Worm (Caenorhabditis elegans) whole organism, young adult: ENCODE measurements around the gene srj-5.
A peak's percentile ranks its signal among the peaks of the same experiment; 100 is the strongest.

Experiments
- B0019.2 ChIP-seq: fragments of 200-800 bp; sonication (Bioruptor generic); conservative IDR thresholded peaks from 2 replicates; pipeline ENCODE4 v1.3.6; 2022; ENCODE audit warnings: missing genetic modification reagents, missing genetic modification characterization, missing compliant biosample characterization
- B0035.1 ChIP-seq: sonication (generic microtip); optimal IDR thresholded peaks from 2 replicates; lab custom pipeline; 2016; ENCODE audit warnings: missing genetic modification characterization, mild to moderate bottlenecking, missing compliant biosample characterization, missing genotype, missing genetic modification reagents
- C17E4.6 ChIP-seq: fragments of 200-800 bp; sonication (Bioruptor generic); IDR thresholded peaks from 2 replicates; pipeline ENCODE4 v1.3.6; 2022; ENCODE audit warnings: missing genetic modification reagents, missing genetic modification characterization, missing compliant biosample characterization
- F52B5.7 ChIP-seq: sonication (generic microtip); optimal IDR thresholded peaks from 2 replicates; lab custom pipeline; 2016; ENCODE audit warnings: mild to moderate bottlenecking, missing genetic modification characterization, missing compliant biosample characterization
- Y56A3A.18 ChIP-seq: fragments of 200-800 bp; sonication (Bioruptor generic); IDR thresholded peaks from 2 replicates; pipeline ENCODE4 v1.3.6; 2022; ENCODE audit warnings: missing genetic modification reagents, missing genetic modification characterization, missing compliant biosample characterization
- akir-1 ChIP-seq: fragments of 200-800 bp; sonication (Bioruptor generic); optimal IDR thresholded peaks from 2 replicates; lab custom pipeline; 2018; ENCODE audit warnings: mild to moderate bottlenecking, missing genetic modification characterization, moderate library complexity, missing compliant biosample characterization
- aptf-2 ChIP-seq: fragments of 200-800 bp; sonication (Bioruptor generic); conservative IDR thresholded peaks from 2 replicates; pipeline ENCODE4 v1.3.6; 2022; ENCODE audit warnings: missing genetic modification reagents, missing genetic modification characterization, missing compliant biosample characterization
- attf-5 ChIP-seq: fragments of 200-800 bp; sonication (Bioruptor generic); optimal IDR thresholded peaks from 2 replicates; lab custom pipeline; 2018; ENCODE audit warnings: mild to moderate bottlenecking, missing genetic modification characterization, missing compliant biosample characterization
- ccch-3 ChIP-seq: fragments of 200-800 bp; sonication (Bioruptor generic); optimal IDR thresholded peaks from 2 replicates; lab custom pipeline; 2018; ENCODE audit warnings: mild to moderate bottlenecking, missing genetic modification characterization, missing compliant biosample characterization
- ceh-58 ChIP-seq: fragments of 200-800 bp; sonication (Bioruptor generic); IDR thresholded peaks from 2 replicates; pipeline ENCODE4 v1.3.6; 2022; ENCODE audit warnings: missing genetic modification characterization, missing compliant biosample characterization
- ceh-91 ChIP-seq: fragments of 200-800 bp; sonication (Bioruptor generic); IDR thresholded peaks from 2 replicates; pipeline ENCODE4 v1.3.6; 2022; ENCODE audit warnings: missing genetic modification reagents, missing genetic modification characterization, missing compliant biosample characterization
- egl-44 ChIP-seq: fragments of 200-800 bp; sonication (Bioruptor generic); IDR thresholded peaks from 2 replicates; pipeline ENCODE4 v1.3.6; 2022; ENCODE audit warnings: missing genetic modification reagents, missing genetic modification characterization, missing compliant biosample characterization
- gei-17 ChIP-seq: fragments of 200-800 bp; sonication (Bioruptor generic); optimal IDR thresholded peaks from 2 replicates; lab custom pipeline; 2018; ENCODE audit warnings: mild to moderate bottlenecking, missing genetic modification characterization, missing compliant biosample characterization
- him-1 ChIP-seq: sonication (generic microtip); optimal IDR thresholded peaks from 2 replicates; lab custom pipeline; 2016; ENCODE audit warnings: missing genotype, missing genetic modification reagents, missing genetic modification characterization, missing compliant biosample characterization
- hlh-12 ChIP-seq: sonication (generic microtip); optimal IDR thresholded peaks from 2 replicates; lab custom pipeline; 2016; ENCODE audit warnings: missing genetic modification characterization, missing compliant biosample characterization
- lag-1 ChIP-seq: fragments of 200-800 bp; sonication (Bioruptor generic); IDR thresholded peaks from 2 replicates; pipeline ENCODE4 v1.3.6; 2022; ENCODE audit warnings: missing genetic modification reagents, missing genetic modification characterization, missing compliant biosample characterization
- lin-40 ChIP-seq: sonication (generic microtip); optimal IDR thresholded peaks from 2 replicates; lab custom pipeline; 2016; ENCODE audit warnings: missing genetic modification characterization, mild to moderate bottlenecking, missing compliant biosample characterization, missing genotype, missing genetic modification reagents
- madf-3 ChIP-seq: fragments of 200-800 bp; sonication (Bioruptor generic); IDR thresholded peaks from 2 replicates; pipeline ENCODE4 v1.3.6; 2022; ENCODE audit warnings: missing genetic modification reagents, missing genetic modification characterization, missing compliant biosample characterization
- madf-6 ChIP-seq: fragments of 200-800 bp; sonication (Bioruptor generic); IDR thresholded peaks from 2 replicates; pipeline ENCODE4 v1.3.6; 2022; ENCODE audit warnings: missing genetic modification reagents, missing genetic modification characterization, missing compliant biosample characterization
- mcd-1 ChIP-seq: fragments of 200-800 bp; sonication (Bioruptor generic); IDR thresholded peaks from 2 replicates; pipeline ENCODE4 v1.3.6; 2022; ENCODE audit warnings: missing genetic modification reagents, missing genetic modification characterization, missing compliant biosample characterization
- nhr-27 ChIP-seq: fragments of 200-800 bp; sonication (Bioruptor generic); optimal IDR thresholded peaks from 2 replicates; lab custom pipeline; 2018; ENCODE audit warnings: mild to moderate bottlenecking, missing genetic modification characterization, moderate library complexity, missing compliant biosample characterization
- nhr-80 ChIP-seq: sonication (generic microtip); optimal IDR thresholded peaks from 2 replicates; lab custom pipeline; 2016; ENCODE audit warnings: missing genetic modification characterization, missing compliant biosample characterization
- nhr-90 ChIP-seq: sonication (generic microtip); optimal IDR thresholded peaks from 2 replicates; lab custom pipeline; 2016; ENCODE audit warnings: missing genotype, mild to moderate bottlenecking, missing genetic modification characterization, missing compliant biosample characterization
- rec-8 ChIP-seq, 2 experiments: sonication (generic microtip); optimal IDR thresholded peaks; 2 replicates each; lab custom pipeline; 2016; ENCODE audit warnings: mild to moderate bottlenecking in 2 of 2, missing genetic modification characterization in 2 of 2, missing genetic modification reagents in 2 of 2, missing genotype in 2 of 2, missing biosample characterization in 1 of 2, missing compliant biosample characterization in 1 of 2, moderate library complexity in 1 of 2
- sea-2 ChIP-seq: fragments of 200-800 bp; sonication (Bioruptor generic); IDR thresholded peaks from 2 replicates; pipeline ENCODE4 v1.3.6; 2022; ENCODE audit warnings: missing genetic modification characterization, missing compliant biosample characterization
- snpc-1.1 ChIP-seq: sonication (generic microtip); optimal IDR thresholded peaks from 2 replicates; lab custom pipeline; 2017; ENCODE audit warnings: missing genetic modification characterization, mild to moderate bottlenecking, missing compliant biosample characterization, antibody characterized with exemption, moderate library complexity, missing genotype, missing genetic modification reagents; ENCODE audit not compliant: insufficient read depth
- snpc-4 ChIP-seq, 5 experiments: fragments of 150-350 bp in 1 of 5; sonication (generic microtip) in 4 of 5; optimal IDR thresholded peaks; 2 replicates each; lab custom pipeline; 2014 to 2018; ENCODE audit warnings: missing genetic modification characterization in 5 of 5, missing biosample characterization in 3 of 5, antibody characterized with exemption in 2 of 5, mild to moderate bottlenecking in 2 of 5, missing compliant biosample characterization in 2 of 5, missing genotype in 2 of 5, moderate library complexity in 2 of 5, missing genetic modification reagents in 1 of 5
- unc-130 ChIP-seq: sonication (generic microtip); optimal IDR thresholded peaks from 2 replicates; lab custom pipeline; 2016; ENCODE audit warnings: missing genetic modification reagents, missing genetic modification characterization, missing compliant biosample characterization
- zfh-2 ChIP-seq: fragments of 200-800 bp; sonication (Bioruptor generic); conservative IDR thresholded peaks from 2 replicates; pipeline ENCODE4 v1.3.6; 2022; ENCODE audit warnings: missing genetic modification reagents, missing genetic modification characterization, missing compliant biosample characterization
- zim-3 ChIP-seq: sonication (generic microtip); optimal IDR thresholded peaks from 2 replicates; lab custom pipeline; 2017; ENCODE audit warnings: mild to moderate bottlenecking, missing genetic modification characterization, moderate library complexity, missing compliant biosample characterization
- ztf-18 ChIP-seq: sonication (generic microtip); optimal IDR thresholded peaks from 2 replicates; lab custom pipeline; 2016; ENCODE audit warnings: missing genotype, mild to moderate bottlenecking, missing genetic modification characterization, missing compliant biosample characterization
- ztf-6 ChIP-seq: fragments of 200-800 bp; sonication (Bioruptor generic); IDR thresholded peaks from 2 replicates; pipeline ENCODE4 v1.3.6; 2022; ENCODE audit warnings: missing genetic modification reagents, missing genetic modification characterization, missing compliant biosample characterization

The srj-5 gene

ce11 chrV:687384-687783 is 34.5 kb upstream of the srj-5 start, which contains the start of gene H25P19.1:
H25P19.1 (plus strand) TSS chrV:687684.
- no peak for TF ChIP-seq ceh-58
- no peak for TF ChIP-seq lag-1 (GFP tag; lab: Robert Waterston, UW)
- no peak for TF ChIP-seq rec-8 (tag; optimal IDR thresholded peaks at IDR 0.05; lab: Kevin White, UChicago)
- TF ChIP-seq nhr-80, result no peak
- TF ChIP-seq akir-1 (GFP tag; lab: Kevin White, UChicago), result no peak
- TF ChIP-seq sea-2 (GFP tag; lab: Robert Waterston, UW), result no peak
- no peak for TF ChIP-seq ccch-3 (GFP tag; lab: Kevin White, UChicago)
- no peak for TF ChIP-seq ztf-18 (tag; lab: Kevin White, UChicago)

ce11 chrV:683858-684257 is 31.0 kb upstream of the srj-5 start, which contains the start of gene F31F4.1:
F31F4.1 (plus strand) TSS chrV:684060.
- TF ChIP-seq unc-130 (no peak), nhr-80 (peak; percentile 21), F52B5.7 (tag; lab: Kevin White, UChicago) (no peak), B0035.1 (tag; lab: Kevin White, UChicago) (no peak)

DNA sequence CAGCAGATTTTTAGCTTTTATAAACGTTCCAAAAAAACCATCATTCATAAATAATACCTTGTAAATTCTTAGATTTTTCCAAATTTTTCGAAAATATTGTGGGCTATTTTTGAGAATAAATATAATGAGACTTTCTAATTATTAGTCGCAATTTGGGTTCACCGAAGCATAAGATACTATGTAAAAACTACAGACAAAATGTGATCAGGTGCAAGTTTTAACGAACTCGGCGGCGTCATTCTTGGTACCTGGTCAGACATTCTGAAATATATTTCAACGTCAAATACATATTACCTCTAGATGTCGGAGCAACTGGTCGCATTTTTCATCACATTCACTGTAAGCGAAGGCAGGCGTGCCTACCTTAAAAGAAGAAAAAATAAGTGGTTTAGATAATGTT is 29.2 kb upstream of the srj-5 start, which contains the start of gene srx-23:
Gene srx-23 (plus strand): TSS at position 301 of the 400 bp plus-strand sequence.
- no peak for TF ChIP-seq Y56A3A.18 (GFP tag; lab: Robert Waterston, UW)
- TF ChIP-seq ztf-18 (tag; lab: Kevin White, UChicago), result no peak
- no peak for TF ChIP-seq C17E4.6 (GFP tag; lab: Robert Waterston, UW)
- TF ChIP-seq, all 124 proteins: peak for 0

DNA sequence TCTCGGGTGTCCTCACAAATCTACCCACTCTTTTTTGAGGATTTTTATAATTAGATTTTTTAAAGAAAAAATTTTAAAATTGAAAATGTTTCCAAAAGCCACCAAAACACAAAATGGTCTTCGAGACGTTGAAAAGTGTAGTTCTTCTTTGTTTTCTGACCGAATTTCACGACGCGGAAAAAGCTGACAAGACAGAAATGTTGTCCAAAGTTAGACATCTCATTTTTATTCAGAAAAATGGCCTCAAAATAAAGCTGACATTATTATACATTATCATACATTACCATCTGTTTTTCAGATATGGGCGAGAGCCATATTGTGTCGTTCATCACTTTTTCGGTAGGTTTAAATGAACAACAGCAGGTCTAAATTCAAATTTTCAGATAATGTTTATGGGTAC is 26.8 kb upstream of the srj-5 start, which contains the start of gene srx-22:
Gene srx-22 (plus strand): TSS at position 301 of the 400 bp plus-strand sequence.
- TF ChIP-seq zim-3, result no peak
- no peak for TF ChIP-seq mcd-1 (GFP tag; lab: Robert Waterston, UW)
- no peak for TF ChIP-seq nhr-27 (tag; lab: Kevin White, UChicago)
- no peak for TF ChIP-seq ztf-6 (GFP tag; lab: Robert Waterston, UW)
- no peak for TF ChIP-seq gei-17 (GFP tag; lab: Kevin White, UChicago)
- TF ChIP-seq madf-3, result no peak
- no peak for TF ChIP-seq nhr-90
- TF ChIP-seq aptf-2 (GFP tag; lab: Robert Waterston, UW), result no peak

DNA sequence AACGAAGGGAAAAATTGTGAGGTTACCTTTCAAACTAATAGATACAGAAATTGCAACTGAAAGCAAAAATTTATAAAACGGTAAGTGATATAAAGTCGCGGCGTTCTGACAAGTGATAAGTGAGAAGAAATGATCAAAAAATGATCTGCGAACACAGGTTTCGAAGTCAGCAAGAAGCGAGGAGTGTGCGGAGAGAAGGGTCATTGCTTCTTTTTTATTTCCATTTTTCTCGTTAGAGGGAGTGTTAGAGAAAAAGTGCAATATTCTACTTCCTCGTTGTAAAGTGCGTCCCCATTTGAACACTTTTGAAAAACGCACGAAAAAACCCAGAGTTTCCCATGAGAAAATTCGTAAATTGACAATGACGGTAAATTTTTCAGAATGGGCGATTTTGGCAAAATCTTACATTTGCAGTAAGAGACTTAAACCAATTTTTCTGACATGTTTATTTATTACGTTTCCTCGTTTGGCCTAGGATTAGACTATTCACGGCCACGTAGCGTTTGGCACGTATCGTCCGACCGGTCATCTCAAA is 23.8 kb upstream of the srj-5 start, which contains the start of the genes fbxa-72 and srx-21:
Gene fbxa-72 (minus strand): TSS at position 204 of the 535 bp plus-strand sequence.
Gene srx-21 (plus strand): TSS at position 485 of the 535 bp plus-strand sequence.
- TF ChIP-seq nhr-80 (peak; percentile 69), egl-44 (GFP tag; lab: Robert Waterston, UW) (no peak)

- TF ChIP-seq lin-40 (tag; lab: Kevin White, UChicago), result no peak
- no peak for TF ChIP-seq madf-6 (GFP tag; lab: Robert Waterston, UW)
- no peak for TF ChIP-seq snpc-4 (GFP tag; optimal IDR thresholded peaks at IDR 0.05; lab: Kevin White, UChicago)
- peak in 2 of 4 experiments; percentile 78 to 88 for TF ChIP-seq snpc-4 (tag; optimal IDR thresholded peaks at IDR 0.05; lab: Kevin White, UChicago)
- no peak for TF ChIP-seq ceh-91
- no peak for TF ChIP-seq rec-8 (tag; optimal IDR thresholded peaks at IDR 0.05; lab: Kevin White, UChicago)
- no peak for TF ChIP-seq hlh-12 (tag; lab: Kevin White, UChicago)
- no peak for TF ChIP-seq him-1 (tag; lab: Kevin White, UChicago)
- peak; percentile 54 for TF ChIP-seq snpc-1.1 (tag; lab: Kevin White, UChicago)
- TF ChIP-seq B0019.2, result no peak
- TF ChIP-seq gei-17 (GFP tag; lab: Kevin White, UChicago), result no peak
- TF ChIP-seq attf-5 (GFP tag; lab: Kevin White, UChicago), result no peak
- no peak for TF ChIP-seq zim-3
- TF ChIP-seq zfh-2 (GFP tag; lab: Robert Waterston, UW), result 0 out of 2 replicates have a peak, but pooled peaks have one; percentile 42
Observed at ce11 chrV:676090-676489, 23.2 kb upstream of the srj-5 start.
